Fruit fly (Drosophila melanogaster) whole organism, embryonic: ENCODE data around the gene Zwilch.
A peak's percentile ranks its signal among the peaks of the same experiment; 100 is the strongest.

ENCODE experiments used
- Abd-B ChIP-seq: fragments of 200-800 bp; sonication (Bioruptor generic); optimal IDR thresholded peaks from 2 replicates; lab custom pipeline; 2018; ENCODE audit warnings: missing biosample characterization, mild to moderate bottlenecking, missing genetic modification characterization, moderate library complexity
- CG10565 ChIP-seq: fragments of 200-800 bp; sonication (Bioruptor generic); optimal IDR thresholded peaks from 3 replicates; lab custom pipeline; 2016; ENCODE audit warnings: missing biosample characterization, mild to moderate bottlenecking, missing genetic modification characterization
- CG10654 ChIP-seq: fragments of 200-800 bp; sonication (Bioruptor generic); optimal IDR thresholded peaks from 2 replicates; lab custom pipeline; 2016; ENCODE audit warnings: missing biosample characterization, missing genetic modification characterization
- CG12219 ChIP-seq: fragments of 200-800 bp; sonication (Bioruptor generic); optimal IDR thresholded peaks from 3 replicates; lab custom pipeline; 2018; ENCODE audit warnings: missing biosample characterization, mild to moderate bottlenecking, missing genetic modification characterization
- CG12391 ChIP-seq: fragments of 200-800 bp; sonication (Bioruptor generic); optimal IDR thresholded peaks from 3 replicates; lab custom pipeline; 2018; ENCODE audit warnings: missing biosample characterization, mild to moderate bottlenecking, missing genetic modification characterization, moderate library complexity
- CG13287 ChIP-seq: fragments of 200-800 bp; sonication (Bioruptor generic); IDR thresholded peaks from 2 replicates; pipeline ENCODE4 v1.3.6; 2022; ENCODE audit warnings: missing biosample characterization, missing genetic modification characterization; ENCODE audit not compliant: partially characterized antibody
- CG13424 ChIP-seq: fragments of 200-800 bp; sonication (Bioruptor generic); optimal IDR thresholded peaks from 2 replicates; lab custom pipeline; 2019; ENCODE audit warnings: missing biosample characterization, mild to moderate bottlenecking, missing genetic modification characterization, moderate library complexity
- CG13624 ChIP-seq: fragments of 200-800 bp; sonication (Bioruptor generic); optimal IDR thresholded peaks from 2 replicates; lab custom pipeline; 2016; ENCODE audit warnings: missing biosample characterization, missing genetic modification characterization
- CG14014 ChIP-seq: fragments of 200-800 bp; sonication (Bioruptor generic); IDR thresholded peaks from 2 replicates; pipeline ENCODE4 v1.3.6; 2022; ENCODE audit warnings: missing biosample characterization, missing genetic modification characterization
- CG14965 ChIP-seq: fragments of 200-800 bp; sonication (Bioruptor generic); optimal IDR thresholded peaks from 2 replicates; lab custom pipeline; 2016; ENCODE audit warnings: missing biosample characterization, missing genetic modification characterization, borderline replicate concordance
- CG1603 ChIP-seq: fragments of 200-800 bp; sonication (Bioruptor generic); optimal IDR thresholded peaks from 2 replicates; lab custom pipeline; 2019; ENCODE audit warnings: missing biosample characterization, mild to moderate bottlenecking, missing genetic modification characterization, moderate library complexity
- CG18619 ChIP-seq: fragments of 200-800 bp; sonication (Bioruptor generic); optimal IDR thresholded peaks from 3 replicates; lab custom pipeline; 2017; ENCODE audit warnings: missing biosample characterization, mild to moderate bottlenecking, missing genetic modification characterization
- CG18764 ChIP-seq: fragments of 200-800 bp; sonication (Bioruptor generic); optimal IDR thresholded peaks from 3 replicates; lab custom pipeline; 2016; ENCODE audit warnings: missing biosample characterization, missing genetic modification characterization
- CG2712 ChIP-seq: fragments of 200-800 bp; optimal IDR thresholded peaks from 3 replicates; lab custom pipeline; 2019; ENCODE audit warnings: missing biosample characterization, mild to moderate bottlenecking, missing genetic modification characterization, moderate library complexity
- CG30403 ChIP-seq: fragments of 200-800 bp; sonication (Bioruptor generic); optimal IDR thresholded peaks from 3 replicates; lab custom pipeline; 2016; ENCODE audit warnings: missing biosample characterization, missing genetic modification characterization
- CG3065 ChIP-seq: fragments of 200-800 bp; sonication (Bioruptor generic); optimal IDR thresholded peaks from 2 replicates; lab custom pipeline; 2016; ENCODE audit warnings: missing biosample characterization, missing genetic modification characterization
- CG6654 ChIP-seq: fragments of 200-800 bp; sonication (Bioruptor generic); optimal IDR thresholded peaks from 2 replicates; lab custom pipeline; 2017; ENCODE audit warnings: missing biosample characterization, mild to moderate bottlenecking, missing genetic modification characterization
- CG6854 ChIP-seq: fragments of 200-800 bp; sonication (Bioruptor generic); optimal IDR thresholded peaks from 3 replicates; lab custom pipeline; 2017; ENCODE audit warnings: missing biosample characterization, mild to moderate bottlenecking, missing genetic modification characterization
- CG7745 ChIP-seq: fragments of 200-800 bp; sonication (Bioruptor generic); optimal IDR thresholded peaks from 2 replicates; lab custom pipeline; 2018; ENCODE audit warnings: missing biosample characterization, mild to moderate bottlenecking, missing genetic modification characterization, moderate library complexity
- CG8290 ChIP-seq, 3 experiments: fragments of 200-800 bp; sonication (Bioruptor generic); optimal IDR thresholded peaks; 2 replicates each; lab custom pipeline; 2016 to 2019; ENCODE audit warnings: missing biosample characterization in 3 of 3, missing genetic modification characterization in 3 of 3, mild to moderate bottlenecking in 2 of 3, moderate library complexity in 1 of 3
- Dfd ChIP-seq, 2 experiments: fragments of >200 bp; optimal IDR thresholded peaks; 2 replicates each; lab custom pipeline; 2017; ENCODE audit warnings: missing biosample characterization in 2 of 2, missing genetic modification characterization in 2 of 2
- Dp ChIP-seq: fragments of 200-800 bp; sonication (Bioruptor generic); optimal IDR thresholded peaks from 2 replicates; lab custom pipeline; 2018; ENCODE audit warnings: missing biosample characterization, mild to moderate bottlenecking, missing genetic modification characterization, moderate library complexity
- Gug ChIP-seq: fragments of 200-800 bp; sonication (Bioruptor generic); IDR thresholded peaks from 4 replicates; pipeline ENCODE4 v1.3.6; 2022; ENCODE audit warnings: missing biosample characterization, missing genetic modification characterization
- HHEX ChIP-seq: fragments of 200-800 bp; sonication (Bioruptor generic); optimal IDR thresholded peaks from 3 replicates; lab custom pipeline; 2017; ENCODE audit warnings: missing biosample characterization, mild to moderate bottlenecking, missing genetic modification characterization, missing genetic modification reagents
- HLHmδ ChIP-seq: fragments of 200-800 bp; sonication (Bioruptor generic); optimal IDR thresholded peaks from 2 replicates; lab custom pipeline; 2018; ENCODE audit warnings: missing biosample characterization, mild to moderate bottlenecking, missing genetic modification characterization, moderate library complexity
- Hey ChIP-seq: fragments of 200-800 bp; sonication (Bioruptor generic); optimal IDR thresholded peaks from 3 replicates; lab custom pipeline; 2018; ENCODE audit warnings: missing biosample characterization, mild to moderate bottlenecking, missing genetic modification characterization
- HmgZ ChIP-seq: fragments of 200-800 bp; sonication (Bioruptor generic); optimal IDR thresholded peaks from 2 replicates; lab custom pipeline; 2018; ENCODE audit warnings: missing biosample characterization, mild to moderate bottlenecking, missing genetic modification characterization
- Hr39 ChIP-seq: fragments of >200 bp; optimal IDR thresholded peaks from 2 replicates; lab custom pipeline; 2017
- Kr ChIP-seq: fragments of 200-800 bp; sonication (Bioruptor generic); optimal IDR thresholded peaks from 2 replicates; lab custom pipeline; 2017; ENCODE audit warnings: missing biosample characterization, mild to moderate bottlenecking, missing genetic modification characterization
- MESR4 ChIP-seq: fragments of 200-800 bp; sonication (Bioruptor generic); optimal IDR thresholded peaks from 2 replicates; lab custom pipeline; 2018; ENCODE audit warnings: missing biosample characterization, mild to moderate bottlenecking, missing genetic modification characterization, moderate library complexity
- Med ChIP-seq: fragments of 200-800 bp; sonication (Bioruptor generic); peaks from one replicate; lab custom pipeline; 2016; ENCODE audit warnings: missing biosample characterization, missing genetic modification characterization, mild to moderate bottlenecking, inconsistent platforms, moderate library complexity
- Pdp1 ChIP-seq, 2 experiments: fragments of 200-800 bp; sonication (Bioruptor generic); optimal IDR thresholded peaks; 3 replicates each; lab custom pipeline; 2016; ENCODE audit warnings: missing biosample characterization in 2 of 2, missing genetic modification characterization in 2 of 2, mild to moderate bottlenecking in 1 of 2, moderate library complexity in 1 of 2
- Sin3A ChIP-seq: fragments of >200 bp; optimal IDR thresholded peaks from 2 replicates; lab custom pipeline; 2018
- Stat92E ChIP-seq, 3 experiments: fragments of >200 bp in 2 of 3; fragments of 200-800 bp in 1 of 3; sonication (Bioruptor generic) in 1 of 3; optimal IDR thresholded peaks; 2 replicates each; lab custom pipeline; 2017 to 2019; ENCODE audit warnings: missing biosample characterization in 3 of 3, missing genetic modification characterization in 3 of 3, mild to moderate bottlenecking in 1 of 3, moderate library complexity in 1 of 3
- ab ChIP-seq: fragments of 200-800 bp; sonication (Bioruptor generic); optimal IDR thresholded peaks from 2 replicates; lab custom pipeline; 2016; ENCODE audit warnings: missing biosample characterization, missing genetic modification characterization
- al ChIP-seq: fragments of 200-800 bp; sonication (Bioruptor generic); IDR thresholded peaks from 2 replicates; pipeline ENCODE4 v1.3.6; 2022; ENCODE audit warnings: missing biosample characterization, missing genetic modification characterization
- bab2 ChIP-seq: fragments of 200-800 bp; sonication (Bioruptor generic); optimal IDR thresholded peaks from 2 replicates; lab custom pipeline; 2016; ENCODE audit warnings: missing biosample characterization, missing genetic modification characterization
- bigmax ChIP-seq: fragments of 200-800 bp; sonication (Bioruptor generic); optimal IDR thresholded peaks from 2 replicates; lab custom pipeline; 2018; ENCODE audit warnings: missing biosample characterization, mild to moderate bottlenecking, missing genetic modification characterization
- danr ChIP-seq: fragments of 200-800 bp; sonication (Bioruptor generic); IDR thresholded peaks from 2 replicates; pipeline ENCODE4 v1.3.6; 2022; ENCODE audit warnings: missing biosample characterization, missing genetic modification characterization
- dimm ChIP-seq: fragments of 200-800 bp; sonication (Bioruptor generic); IDR thresholded peaks from 2 replicates; pipeline ENCODE4 v1.3.6; 2022; ENCODE audit warnings: missing biosample characterization, missing genetic modification characterization
- hth ChIP-seq: fragments of >200 bp; optimal IDR thresholded peaks from 2 replicates; lab custom pipeline; 2017; ENCODE audit warnings: inconsistent platforms
- inv ChIP-seq: fragments of 200-800 bp; sonication (Bioruptor generic); IDR thresholded peaks from 2 replicates; pipeline ENCODE4 v1.3.6; 2022; ENCODE audit warnings: missing biosample characterization, missing genetic modification characterization; ENCODE audit not compliant: partially characterized antibody
- maf-S ChIP-seq: fragments of 200-800 bp; sonication (Bioruptor generic); optimal IDR thresholded peaks from 2 replicates; lab custom pipeline; 2016; ENCODE audit warnings: missing biosample characterization, missing genetic modification characterization
- row ChIP-seq: fragments of 200-800 bp; sonication (Bioruptor generic); IDR thresholded peaks from 3 replicates; pipeline ENCODE4 v1.3.6; 2022; ENCODE audit warnings: missing biosample characterization, missing genetic modification characterization
- salm ChIP-seq: fragments of 200-800 bp; sonication (Bioruptor generic); optimal IDR thresholded peaks from 2 replicates; lab custom pipeline; 2018; ENCODE audit warnings: missing biosample characterization, mild to moderate bottlenecking, missing genetic modification characterization
- sd ChIP-seq: fragments of 200-800 bp; sonication (Bioruptor generic); optimal IDR thresholded peaks from 3 replicates; lab custom pipeline; 2018; ENCODE audit warnings: missing biosample characterization, mild to moderate bottlenecking, missing genetic modification characterization, moderate library complexity
- sima ChIP-seq: fragments of 200-800 bp; sonication (Bioruptor generic); optimal IDR thresholded peaks from 2 replicates; lab custom pipeline; 2016; ENCODE audit warnings: missing biosample characterization, missing genetic modification characterization
- sna ChIP-seq: fragments of 200-800 bp; sonication (Bioruptor generic); IDR thresholded peaks from 2 replicates; pipeline ENCODE4 v1.3.6; 2022; ENCODE audit warnings: missing biosample characterization, missing genetic modification characterization; ENCODE audit not compliant: partially characterized antibody
- unc-4 ChIP-seq: fragments of 200-800 bp; sonication (Bioruptor generic); IDR thresholded peaks from 2 replicates; pipeline ENCODE4 v1.3.6; 2022; ENCODE audit warnings: missing biosample characterization, missing genetic modification characterization; ENCODE audit not compliant: partially characterized antibody

The Zwilch gene

DNA sequence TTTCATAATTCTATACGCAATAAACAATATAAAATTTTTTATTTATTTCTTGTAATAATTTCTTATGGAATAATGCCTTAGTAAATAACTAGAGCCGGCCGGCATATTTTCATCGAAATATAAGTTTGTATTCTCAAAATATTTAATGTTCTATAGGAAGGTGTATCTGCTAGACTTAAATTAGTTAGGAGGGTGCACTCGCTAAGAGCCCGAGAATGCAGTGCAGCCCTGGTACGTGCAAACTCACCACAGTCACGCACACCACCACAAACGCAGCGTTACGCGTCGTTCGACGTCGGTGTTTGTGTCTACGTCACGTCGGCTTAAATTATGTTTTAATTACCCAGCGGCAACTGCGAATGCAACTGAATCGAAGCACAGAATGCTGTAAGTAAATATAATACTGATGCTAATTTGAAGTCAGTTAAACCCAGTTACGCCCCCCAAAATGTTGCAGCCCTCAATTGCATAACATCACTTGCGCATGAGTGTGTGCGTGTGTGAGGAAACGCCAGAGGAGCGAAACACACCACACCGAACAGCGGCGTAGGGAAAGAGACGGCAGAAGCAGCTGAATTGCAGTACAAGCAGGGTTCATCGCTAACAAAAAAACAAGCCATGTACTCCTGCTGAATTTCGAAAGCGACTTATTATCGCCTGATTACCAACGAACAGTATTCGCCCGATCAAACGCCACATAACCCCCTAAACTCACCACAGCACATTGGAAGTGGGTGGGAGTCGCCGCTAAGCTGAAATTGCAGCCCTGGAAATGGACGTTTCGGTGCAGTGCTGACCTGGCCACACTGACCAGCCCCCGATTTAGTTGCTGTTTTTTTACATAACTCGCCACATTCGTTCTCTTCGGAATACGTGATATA is 7.5 kb upstream of the Zwilch start, which contains the start of gene CG12054 (continued):
- TF ChIP-seq MESR4 (GFP tag; lab: Kevin White, UChicago) (peak; percentile 100), CG14965 (no peak), CG10654 (GFP tag; lab: Kevin White, UChicago) (no peak), HLHmδ (GFP tag; lab: Kevin White, UChicago) (no peak), Gug (GFP tag; lab: Robert Waterston, UW) (peak; percentile 3; the same call in 1 of the 4 replicates), sima (no peak), CG1603 (tag; lab: Kevin White, UChicago) (peak; percentile 63), Pdp1 (GFP tag; optimal IDR thresholded peaks at IDR 0.05; lab: Kevin White, UChicago) (peak in 1 of 2 experiments; percentile 100), Hr39 (lab: Kevin White, UChicago) (no peak), sd (tag; lab: Kevin White, UChicago) (peak; percentile 59), CG10565 (GFP tag; lab: Kevin White, UChicago) (no peak), hth (lab: Kevin White, UChicago) (no peak), Stat92E (GFP tag; optimal IDR thresholded peaks at IDR 0.05; lab: Kevin White, UChicago) (no peak), Abd-B (peak; percentile 59), HmgZ (tag; lab: Kevin White, UChicago) (peak; percentile 47), CG8290 (GFP tag; optimal IDR thresholded peaks at IDR 0.05; lab: Kevin White, UChicago) (no peak), CG8290 (tag; optimal IDR thresholded peaks at IDR 0.05; lab: Kevin White, UChicago) (peak; percentile 5 to 59), CG12391 (tag; lab: Kevin White, UChicago) (peak; percentile 3), CG18619 (GFP tag; lab: Kevin White, UChicago) (no peak), al (GFP tag; lab: Robert Waterston, UW) (no peak), CG13287 (no peak), Sin3A (lab: Kevin White, UChicago) (peak; percentile 73), salm (tag; lab: Kevin White, UChicago) (no peak), CG2712 (tag; lab: Kevin White, UChicago) (peak; percentile 1), bab2 (GFP tag; lab: Kevin White, UChicago) (no peak), danr (GFP tag; lab: Robert Waterston, UW) (no peak), dimm (GFP tag; lab: Robert Waterston, UW) (no peak), CG13424 (tag; lab: Kevin White, UChicago) (no peak), CG12219 (GFP tag; lab: Kevin White, UChicago) (no peak), unc-4 (GFP tag; lab: Robert Waterston, UW) (no peak), ab (GFP tag; lab: Kevin White, UChicago) (no peak), CG3065 (GFP tag; lab: Kevin White, UChicago) (no peak), maf-S (GFP tag; lab: Kevin White, UChicago) (no peak), CG6654 (GFP tag; lab: Kevin White, UChicago) (no peak), bigmax (peak; percentile 85), Kr (GFP tag; lab: Kevin White, UChicago) (no peak), Hey (tag; lab: Kevin White, UChicago) (no peak), HHEX (no peak), CG30403 (GFP tag; lab: Kevin White, UChicago) (no peak), Dp (GFP tag; lab: Kevin White, UChicago) (peak; percentile 1), CG13624 (GFP tag; lab: Kevin White, UChicago) (peak; percentile 16), row (no peak), CG7745 (tag; lab: Kevin White, UChicago) (no peak), Med (GFP tag; lab: Kevin White, UChicago) (peak; percentile 79), sna (no peak), inv (no peak), CG18764 (no peak), CG6854 (GFP tag; lab: Kevin White, UChicago) (no peak), CG14014 (no peak), Dfd (GFP tag; optimal IDR thresholded peaks at IDR 0.05; lab: Kevin White, UChicago) (no peak)
